Worm (Caenorhabditis elegans): ENCODE results near the gene ubc-17.

Gene ubc-17

DNA sequence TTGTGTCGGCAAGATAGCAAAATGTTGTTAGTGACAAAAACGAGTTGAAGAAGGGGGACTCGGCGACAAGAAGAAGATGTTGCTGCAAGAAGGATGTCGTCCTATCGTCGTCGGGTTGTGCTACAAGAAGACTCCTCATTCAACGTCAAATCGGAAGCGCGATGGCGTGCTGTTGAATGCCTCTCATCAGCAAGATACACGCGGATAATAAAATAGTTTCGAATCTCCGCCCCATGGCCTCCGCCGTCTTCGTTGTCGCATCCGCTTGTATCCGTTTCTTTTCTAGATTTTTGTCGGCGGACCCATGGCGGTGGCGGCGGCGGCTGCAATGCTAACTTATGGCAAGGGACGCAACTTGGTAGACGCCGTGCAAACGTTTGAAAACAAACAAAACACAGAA is 12.4 kb upstream of the ubc-17 start:
- TF ChIP-seq ets-7 (tag; optimal IDR thresholded peaks at IDR 0.05) = no peak
- no peak for TF ChIP-seq F13C5.2 (tag; optimal IDR thresholded peaks at IDR 0.05)
- TF ChIP-seq aly-1 (tag; optimal IDR thresholded peaks at IDR 0.05) = no peak

DNA sequence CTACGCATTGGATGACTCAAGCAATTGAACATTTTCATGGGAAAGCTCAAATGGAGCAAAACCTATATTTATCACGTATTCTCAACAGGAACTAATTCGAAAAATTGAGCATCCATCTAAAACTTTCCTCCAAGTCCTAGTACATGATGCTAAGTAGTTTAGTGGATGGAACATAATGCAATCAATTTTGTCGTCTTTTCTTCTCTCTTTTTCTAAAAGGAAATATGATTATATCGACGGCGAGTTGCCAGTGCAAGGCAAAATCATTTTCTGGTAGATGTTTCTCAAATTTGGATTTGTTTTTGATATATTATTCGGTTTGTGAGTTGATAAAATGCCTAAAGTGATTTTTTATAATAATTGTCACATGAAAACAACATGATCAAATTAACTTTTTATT is 9.6 kb upstream of the ubc-17 start:
- no peak for TF ChIP-seq hmg-4 (GFP tag; optimal IDR thresholded peaks at IDR 0.05)
- TF ChIP-seq hnd-1 (tag; optimal IDR thresholded peaks at IDR 0.05) = no peak
- TF ChIP-seq flt-1 (GFP tag; IDR thresholded peaks at IDR 0.05) = no peak
- no peak for TF ChIP-seq B0310.2 (tag; optimal IDR thresholded peaks at IDR 0.05)
- TF ChIP-seq pes-1 (GFP tag; IDR thresholded peaks at IDR 0.05) = no peak
- no peak for TF ChIP-seq ceh-36 (tag; optimal IDR thresholded peaks at IDR 0.05)
- TF ChIP-seq tbx-37 (GFP tag; conservative IDR thresholded peaks at IDR 0.05) = no peak
- no peak for TF ChIP-seq F13C5.2 (tag; optimal IDR thresholded peaks at IDR 0.05)
- no peak for TF ChIP-seq ets-7 (tag; optimal IDR thresholded peaks at IDR 0.05)
- TF ChIP-seq ama-1 (optimal IDR thresholded peaks at IDR 0.05) = no peak
- TF ChIP-seq sea-1 (GFP tag; conservative IDR thresholded peaks at IDR 0.05) = no peak

DNA sequence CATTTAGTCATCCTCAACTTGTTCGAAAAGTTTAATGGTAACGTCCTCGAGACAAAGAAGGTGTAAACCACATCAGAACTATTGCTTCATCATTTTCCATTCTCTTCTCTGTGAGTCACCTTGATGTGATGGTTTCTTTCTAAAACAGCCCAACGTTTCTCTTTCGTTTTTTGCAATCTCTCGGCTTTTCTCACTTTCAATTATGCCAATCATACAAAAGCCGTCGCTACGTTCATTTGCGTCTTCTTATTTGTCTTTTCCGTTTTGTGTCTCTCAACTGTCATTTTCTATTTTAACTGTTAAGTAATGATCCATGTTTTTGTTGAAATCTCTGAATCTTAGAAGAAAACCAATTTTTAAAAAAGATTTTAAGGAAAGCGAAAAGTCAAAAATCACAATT is 7.0 kb downstream of the ubc-17 start, which contains the start of gene B0403.5:
TSS of gene B0403.5 (plus strand) at position 368 of the 400 bp plus-strand sequence.
- no peak for TF ChIP-seq aly-1 (tag; optimal IDR thresholded peaks at IDR 0.05)
- no peak for TF ChIP-seq tra-4 (tag; optimal IDR thresholded peaks at IDR 0.05)
- TF ChIP-seq hnd-1 (tag; optimal IDR thresholded peaks at IDR 0.05) = no peak
- no peak for TF ChIP-seq tbx-11 (GFP tag; IDR thresholded peaks at IDR 0.05)
- no peak for TF ChIP-seq B0310.2 (tag; optimal IDR thresholded peaks at IDR 0.05)
- TF ChIP-seq ceh-13 (GFP tag; optimal IDR thresholded peaks at IDR 0.05) = no peak
- no peak for TF ChIP-seq hmbx-1 (tag; optimal IDR thresholded peaks at IDR 0.05)
- TF ChIP-seq scrt-1 (GFP tag; IDR thresholded peaks at IDR 0.05) = no peak
- no peak for TF ChIP-seq ceh-36 (tag; optimal IDR thresholded peaks at IDR 0.05)
- TF ChIP-seq hmg-4 (GFP tag; optimal IDR thresholded peaks at IDR 0.05) = no peak
- TF ChIP-seq ama-1 (optimal IDR thresholded peaks at IDR 0.05) = no peak
- TF ChIP-seq sea-1 (GFP tag; conservative IDR thresholded peaks at IDR 0.05) = no peak
- no peak for TF ChIP-seq pes-1 (GFP tag; IDR thresholded peaks at IDR 0.05)
- TF ChIP-seq ets-7 (tag; optimal IDR thresholded peaks at IDR 0.05) = no peak
- TF ChIP-seq F13C5.2 (tag; optimal IDR thresholded peaks at IDR 0.05) = no peak
- no peak for TF ChIP-seq tbx-37 (GFP tag; conservative IDR thresholded peaks at IDR 0.05)
- TF ChIP-seq flt-1 (GFP tag; IDR thresholded peaks at IDR 0.05) = no peak

- TF ChIP-seq pes-1 (GFP tag; IDR thresholded peaks at IDR 0.05) = no peak
- TF ChIP-seq ceh-13 (GFP tag; optimal IDR thresholded peaks at IDR 0.05) = no peak
- TF ChIP-seq ceh-36 (tag; optimal IDR thresholded peaks at IDR 0.05) = no peak
- TF ChIP-seq flt-1 (GFP tag; IDR thresholded peaks at IDR 0.05) = no peak
- TF ChIP-seq tbx-37 (GFP tag; conservative IDR thresholded peaks at IDR 0.05) = no peak
- no peak for TF ChIP-seq ets-7 (tag; optimal IDR thresholded peaks at IDR 0.05)
- TF ChIP-seq sea-1 (GFP tag; conservative IDR thresholded peaks at IDR 0.05) = no peak
- TF ChIP-seq B0310.2 (tag; optimal IDR thresholded peaks at IDR 0.05) = no peak
- no peak for TF ChIP-seq scrt-1 (GFP tag; IDR thresholded peaks at IDR 0.05)
- no peak for TF ChIP-seq ama-1 (optimal IDR thresholded peaks at IDR 0.05)
- TF ChIP-seq aly-1 (tag; optimal IDR thresholded peaks at IDR 0.05) = no peak
- no peak for TF ChIP-seq hnd-1 (tag; optimal IDR thresholded peaks at IDR 0.05)
- TF ChIP-seq hmbx-1 (tag; optimal IDR thresholded peaks at IDR 0.05) = no peak
- TF ChIP-seq tra-4 (tag; optimal IDR thresholded peaks at IDR 0.05) = no peak
- TF ChIP-seq hmg-4 (GFP tag; optimal IDR thresholded peaks at IDR 0.05) = no peak
- no peak for TF ChIP-seq F13C5.2 (tag; optimal IDR thresholded peaks at IDR 0.05)
- TF ChIP-seq tbx-11 (GFP tag; IDR thresholded peaks at IDR 0.05) = no peak
Measured at ce11 chrX:7061265-7061664, 10.9 kb downstream of the ubc-17 start.

ce11 chrX:7063236-7063635 is 12.8 kb downstream of the ubc-17 start, which contains the start of gene B0403.3:
B0403.3 (minus strand) TSS chrX:7063336.
- TF ChIP-seq ama-1 (optimal IDR thresholded peaks at IDR 0.05) = no peak
- no peak for TF ChIP-seq hnd-1 (tag; optimal IDR thresholded peaks at IDR 0.05)
- no peak for TF ChIP-seq scrt-1 (GFP tag; IDR thresholded peaks at IDR 0.05)
- no peak for TF ChIP-seq sea-1 (GFP tag; conservative IDR thresholded peaks at IDR 0.05)

- TF ChIP-seq scrt-1 (GFP tag; IDR thresholded peaks at IDR 0.05) (no peak), ama-1 (optimal IDR thresholded peaks at IDR 0.05) (no peak), ceh-36 (tag; optimal IDR thresholded peaks at IDR 0.05) (no peak), hmbx-1 (tag; optimal IDR thresholded peaks at IDR 0.05) (no peak), tbx-11 (GFP tag; IDR thresholded peaks at IDR 0.05) (no peak)
Measured at ce11 chrX:7066003-7066402, 15.6 kb downstream of the ubc-17 start.

- TF ChIP-seq flt-1 (GFP tag; IDR thresholded peaks at IDR 0.05) = no peak
- no peak for TF ChIP-seq F13C5.2 (tag; optimal IDR thresholded peaks at IDR 0.05)
- no peak for TF ChIP-seq aly-1 (tag; optimal IDR thresholded peaks at IDR 0.05)
- TF ChIP-seq tra-4 (tag; optimal IDR thresholded peaks at IDR 0.05) = no peak
- no peak for TF ChIP-seq hmbx-1 (tag; optimal IDR thresholded peaks at IDR 0.05)
- TF ChIP-seq hnd-1 (tag; optimal IDR thresholded peaks at IDR 0.05) = no peak
- no peak for TF ChIP-seq ceh-36 (tag; optimal IDR thresholded peaks at IDR 0.05)
- no peak for TF ChIP-seq tbx-11 (GFP tag; IDR thresholded peaks at IDR 0.05)
- TF ChIP-seq ceh-13 (GFP tag; optimal IDR thresholded peaks at IDR 0.05) = no peak
- no peak for TF ChIP-seq ama-1 (optimal IDR thresholded peaks at IDR 0.05)
- TF ChIP-seq pes-1 (GFP tag; IDR thresholded peaks at IDR 0.05) = no peak
- no peak for TF ChIP-seq ets-7 (tag; optimal IDR thresholded peaks at IDR 0.05)
- TF ChIP-seq scrt-1 (GFP tag; IDR thresholded peaks at IDR 0.05) = no peak
- no peak for TF ChIP-seq tbx-37 (GFP tag; conservative IDR thresholded peaks at IDR 0.05)
- no peak for TF ChIP-seq hmg-4 (GFP tag; optimal IDR thresholded peaks at IDR 0.05)
- no peak for TF ChIP-seq sea-1 (GFP tag; conservative IDR thresholded peaks at IDR 0.05)
- TF ChIP-seq B0310.2 (tag; optimal IDR thresholded peaks at IDR 0.05) = no peak
Measured at ce11 chrX:7067250-7067958, 17.0 kb downstream of the ubc-17 start.

ce11 chrX:7068400-7068799 is 18.0 kb downstream of the ubc-17 start, which contains the start of gene pdi-6:
pdi-6 (minus strand) TSS chrX:7068563.
- no peak for TF ChIP-seq hnd-1 (tag; optimal IDR thresholded peaks at IDR 0.05)
- TF ChIP-seq aly-1 (tag; optimal IDR thresholded peaks at IDR 0.05) = no peak
- TF ChIP-seq tbx-37 (GFP tag; conservative IDR thresholded peaks at IDR 0.05) = peak; percentile 65
- TF ChIP-seq hmbx-1 (tag; optimal IDR thresholded peaks at IDR 0.05) = no peak
- TF ChIP-seq F13C5.2 (tag; optimal IDR thresholded peaks at IDR 0.05) = peak; percentile 10
- no peak for TF ChIP-seq sea-1 (GFP tag; conservative IDR thresholded peaks at IDR 0.05)

Measured in whole organism, early embryonic.